Worm (Caenorhabditis elegans): ENCODE results near the gene srbc-48.
"Not testable (repeated sequence)": the region's sequence is repeated elsewhere in the genome, so short reads cannot be mapped to it uniquely, and the experiment has no call there.

The srbc-48 gene

ce11 chrV:15841095-15841494, 21.0 kb downstream of the srbc-48 start, which contains the start of gene srh-149 (continued):
- TF ChIP-seq pbrm-1 (GFP tag; IDR thresholded peaks at IDR 0.05) (no peak), F49E8.2 (tag; optimal IDR thresholded peaks at IDR 0.05; ENCODE audit: insufficient read depth) (no peak), attf-6 (GFP tag; IDR thresholded peaks at IDR 0.05) (no peak)

ce11 chrV:15850276-15850811, 30.3 kb downstream of the srbc-48 start, which contains the start of gene srh-147:
Gene srh-147 (minus strand): TSS chrV:15850326.
- TF ChIP-seq hlh-12 (tag; optimal IDR thresholded peaks at IDR 0.05); snpc-1.1 (tag; optimal IDR thresholded peaks at IDR 0.05; ENCODE audit: insufficient read depth); attf-3 (GFP tag; conservative IDR thresholded peaks at IDR 0.05): not testable (repeated sequence)

ce11 chrV:15858292-15858691, 38.2 kb downstream of the srbc-48 start, which contains the start of gene srh-148:
Gene srh-148 (minus strand): TSS chrV:15858392.
- TF ChIP-seq nhr-179 (tag; optimal IDR thresholded peaks at IDR 0.05) (no peak), ztf-25 (GFP tag; IDR thresholded peaks at IDR 0.05) (no peak), C17E4.6 (GFP tag; IDR thresholded peaks at IDR 0.05) (no peak)

ce11 chrV:15862599-15862998, 42.5 kb downstream of the srbc-48 start, which contains the start of gene srz-12:
Gene srz-12 (minus strand): TSS chrV:15862699.
- TF ChIP-seq bed-1 (GFP tag; IDR thresholded peaks at IDR 0.05) (no peak), akir-1 (GFP tag; optimal IDR thresholded peaks at IDR 0.05) (no peak), ama-1 (optimal IDR thresholded peaks at IDR 0.05) (no peak), ama-1 (GFP tag; optimal IDR thresholded peaks at IDR 0.05) (no peak), ccch-3 (GFP tag; optimal IDR thresholded peaks at IDR 0.05) (no peak), hmg-1.2 (GFP tag; IDR thresholded peaks at IDR 0.05) (no peak), hlh-26 (GFP tag; conservative IDR thresholded peaks at IDR 0.05) (no peak), lin-35 (GFP tag; optimal IDR thresholded peaks at IDR 0.05) (no peak), nhr-80 (tag; optimal IDR thresholded peaks at IDR 0.05) (no peak), ceh-100 (GFP tag; IDR thresholded peaks at IDR 0.05) (no peak), ZK185.1 (tag; optimal IDR thresholded peaks at IDR 0.05; ENCODE audit: poor library complexity, severe bottlenecking) (no peak), Y67H2A.10 (GFP tag; conservative IDR thresholded peaks at IDR 0.05) (no peak), fkh-3 (tag; optimal IDR thresholded peaks at IDR 0.05) (no peak), gei-17 (GFP tag; optimal IDR thresholded peaks at IDR 0.05) (no peak), F49E8.2 (tag; optimal IDR thresholded peaks at IDR 0.05; ENCODE audit: insufficient read depth) (no peak)

- TF ChIP-seq B0019.2 (GFP tag; conservative IDR thresholded peaks at IDR 0.05): no peak
- no peak for TF ChIP-seq sptf-2 (GFP tag; optimal IDR thresholded peaks at IDR 0.05)
- TF ChIP-seq nfya-2 (GFP tag; IDR thresholded peaks at IDR 0.05): no peak
- no peak for TF ChIP-seq lag-1 (GFP tag; IDR thresholded peaks at IDR 0.05)
- TF ChIP-seq dpl-1 (GFP tag; optimal IDR thresholded peaks at IDR 0.05): no peak
- no peak for TF ChIP-seq F57A8.1 (GFP tag; optimal IDR thresholded peaks at IDR 0.05)
- no peak for TF ChIP-seq fkh-3 (tag; optimal IDR thresholded peaks at IDR 0.05)
- TF ChIP-seq somi-1 (GFP tag; optimal IDR thresholded peaks at IDR 0.05): no peak
- no peak for TF ChIP-seq madf-3 (GFP tag; IDR thresholded peaks at IDR 0.05)
- TF ChIP-seq repo-1 (tag; optimal IDR thresholded peaks at IDR 0.05): no peak
- TF ChIP-seq C17E4.6 (GFP tag; IDR thresholded peaks at IDR 0.05): no peak
- no peak for TF ChIP-seq ztf-3 (GFP tag; optimal IDR thresholded peaks at IDR 0.05)
- no peak for TF ChIP-seq mes-4 (tag; optimal IDR thresholded peaks at IDR 0.05)
- TF ChIP-seq C06A6.2 (GFP tag; conservative IDR thresholded peaks at IDR 0.05): no peak
- no peak for TF ChIP-seq T07F8.4 (tag; optimal IDR thresholded peaks at IDR 0.05)
- TF ChIP-seq nhr-90 (tag; optimal IDR thresholded peaks at IDR 0.05): no peak
- TF ChIP-seq lin-35 (GFP tag; optimal IDR thresholded peaks at IDR 0.05): no peak
- no peak for TF ChIP-seq Y53G8AR.9 (GFP tag; conservative IDR thresholded peaks at IDR 0.05)
- TF ChIP-seq nfya-1 (tag; optimal IDR thresholded peaks at IDR 0.05; ENCODE audit: borderline replicate concordance, insufficient read depth): no peak
- no peak for TF ChIP-seq F39B2.1 (GFP tag; IDR thresholded peaks at IDR 0.05)
Observed at ce11 chrV:15863042-15863441, 43.0 kb downstream of the srbc-48 start, which contains the start of gene srh-299. Gene srh-299 (plus strand): TSS chrV:15863342.

Measured in whole organism, young adult.